Worm (Caenorhabditis elegans) whole organism, L2 larva: Measurements from ENCODE around the gene Y39D8A.1.

ENCODE experiments used
- C34F6.9 ChIP-seq: fragments of 150-350 bp; optimal IDR thresholded peaks from 2 replicates; lab custom pipeline; 2014; ENCODE audit warnings: missing biosample characterization, missing genetic modification characterization
- R02D3.7 ChIP-seq: fragments of 150-350 bp; optimal IDR thresholded peaks from 2 replicates; lab custom pipeline; 2014; ENCODE audit warnings: missing biosample characterization, missing genetic modification characterization
- Y55F3AM.14 ChIP-seq: fragments of 200-800 bp; sonication (Bioruptor generic); optimal IDR thresholded peaks from 2 replicates; lab custom pipeline; 2018; ENCODE audit warnings: mild to moderate bottlenecking, missing genetic modification characterization, missing compliant biosample characterization
- aly-2 ChIP-seq: fragments of 150-350 bp; optimal IDR thresholded peaks from 2 replicates; lab custom pipeline; 2014; ENCODE audit warnings: missing biosample characterization, missing genetic modification characterization
- ama-1 ChIP-seq: fragments of 150-350 bp; optimal IDR thresholded peaks from 2 replicates; lab custom pipeline; 2018; ENCODE audit warnings: inconsistent platforms
- ceh-16 ChIP-seq: fragments of 150-350 bp; optimal IDR thresholded peaks from 2 replicates; lab custom pipeline; 2014; ENCODE audit warnings: missing biosample characterization, missing genetic modification characterization
- fos-1 ChIP-seq: fragments of 150-350 bp; optimal IDR thresholded peaks from 2 replicates; lab custom pipeline; 2014; ENCODE audit warnings: missing biosample characterization, missing genetic modification characterization
- lin-11 ChIP-seq: fragments of 150-350 bp; sonication (generic microtip); optimal IDR thresholded peaks from 2 replicates; lab custom pipeline; 2014; ENCODE audit warnings: missing biosample characterization, missing genetic modification characterization, inconsistent platforms, mixed read lengths
- lsy-2 ChIP-seq, 2 experiments: fragments of 150-350 bp in 1 of 2; sonication (generic microtip) in 1 of 2; optimal IDR thresholded peaks; 2 replicates each; lab custom pipeline; 2014 to 2017; ENCODE audit warnings: missing biosample characterization in 2 of 2, missing genetic modification characterization in 2 of 2
- mdl-1 ChIP-seq, 2 experiments: fragments of 150-350 bp in 1 of 2; sonication (generic microtip) in 1 of 2; optimal IDR thresholded peaks; 2 replicates each; lab custom pipeline; 2017; ENCODE audit warnings: missing biosample characterization in 2 of 2, missing genetic modification characterization in 2 of 2
- nhr-10 ChIP-seq: sonication (generic microtip); optimal IDR thresholded peaks from 2 replicates; lab custom pipeline; 2017; ENCODE audit warnings: missing biosample characterization, missing genetic modification characterization
- nhr-129 ChIP-seq: fragments of 150-350 bp; optimal IDR thresholded peaks from 2 replicates; lab custom pipeline; 2014; ENCODE audit warnings: missing biosample characterization, missing genetic modification characterization
- nhr-21 ChIP-seq: fragments of 150-350 bp; optimal IDR thresholded peaks from 2 replicates; lab custom pipeline; 2014; ENCODE audit warnings: missing biosample characterization, missing genetic modification characterization
- nhr-25 ChIP-seq: fragments of 150-350 bp; sonication (generic microtip); optimal IDR thresholded peaks from 3 replicates; lab custom pipeline; 2014; ENCODE audit warnings: missing biosample characterization, missing genetic modification characterization
- nhr-6 ChIP-seq: fragments of 150-350 bp; optimal IDR thresholded peaks from 2 replicates; lab custom pipeline; 2014; ENCODE audit warnings: missing biosample characterization, missing genetic modification characterization
- nhr-77 ChIP-seq: fragments of 150-350 bp; optimal IDR thresholded peaks from 2 replicates; lab custom pipeline; 2014; ENCODE audit warnings: missing biosample characterization, missing genetic modification characterization
- sem-4 ChIP-seq: fragments of 150-350 bp; optimal IDR thresholded peaks from 2 replicates; lab custom pipeline; 2014; ENCODE audit warnings: missing biosample characterization, missing genetic modification reagents, missing genetic modification characterization
- sma-9 ChIP-seq, 2 experiments: fragments of 150-350 bp in 1 of 2; sonication (generic microtip) in 1 of 2; optimal IDR thresholded peaks; 2 replicates each; lab custom pipeline; 2014 to 2016; ENCODE audit warnings: missing genetic modification characterization in 2 of 2, mild to moderate bottlenecking in 1 of 2, missing biosample characterization in 1 of 2, missing compliant biosample characterization in 1 of 2, missing genetic modification reagents in 1 of 2, moderate library complexity in 1 of 2
- snpc-4 ChIP-seq: fragments of 150-350 bp; optimal IDR thresholded peaks from 2 replicates; lab custom pipeline; 2014; ENCODE audit warnings: missing biosample characterization, missing genetic modification characterization
- unc-39 ChIP-seq: fragments of 150-350 bp; optimal IDR thresholded peaks from 2 replicates; lab custom pipeline; 2014; ENCODE audit warnings: missing biosample characterization, missing genetic modification characterization
- unc-55 ChIP-seq: fragments of 150-350 bp; sonication (generic microtip); optimal IDR thresholded peaks from 3 replicates; lab custom pipeline; 2014; ENCODE audit warnings: missing biosample characterization, missing genetic modification reagents, missing genetic modification characterization
- zag-1 ChIP-seq: fragments of 150-350 bp; optimal IDR thresholded peaks from 2 replicates; lab custom pipeline; 2014; ENCODE audit warnings: missing biosample characterization, missing genetic modification characterization
- ztf-1 ChIP-seq: fragments of 200-800 bp; sonication (Bioruptor generic); conservative IDR thresholded peaks from 2 replicates; pipeline ENCODE4 v1.3.6; 2022; ENCODE audit warnings: missing genetic modification characterization, missing compliant biosample characterization
- ztf-11 ChIP-seq: sonication (generic microtip); optimal IDR thresholded peaks from 2 replicates; lab custom pipeline; 2017; ENCODE audit warnings: missing biosample characterization, missing genetic modification characterization
- ztf-4 ChIP-seq: fragments of 150-350 bp; optimal IDR thresholded peaks from 2 replicates; lab custom pipeline; 2014; ENCODE audit warnings: missing biosample characterization, missing genetic modification characterization

Y39D8A.1 gene

DNA sequence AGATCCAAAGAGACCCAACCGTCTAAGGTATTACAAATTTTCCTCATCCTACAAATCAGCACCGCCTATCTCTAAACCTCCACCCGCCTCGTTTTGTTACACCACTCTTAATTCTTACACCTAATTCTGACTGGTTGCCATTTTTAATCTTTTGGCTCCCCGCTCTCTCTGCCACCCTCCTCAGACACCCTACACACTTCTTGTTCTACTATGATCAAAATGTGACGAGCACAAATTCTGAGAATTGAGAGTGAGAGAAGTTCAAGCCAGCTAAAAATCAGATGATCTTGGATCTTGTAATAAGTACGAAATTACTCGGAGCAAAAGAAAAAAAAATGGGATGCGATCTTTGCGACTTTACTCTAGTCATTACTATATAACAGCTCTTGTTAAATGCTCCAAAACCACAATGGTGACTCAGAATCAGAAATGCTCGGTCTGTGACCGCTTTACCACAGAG lies 14.3 kb upstream of the Y39D8A.1 start, which contains the start of gene nhr-252:
TSS of gene nhr-252 (plus strand) at position 410 of the 460 bp plus-strand sequence.
- no peak for TF ChIP-seq ztf-11 (tag; lab: Kevin White, UChicago)
- TF ChIP-seq sma-9 (GFP tag; optimal IDR thresholded peaks at IDR 0.05; lab: Kevin White, UChicago), result peak; percentile 35
- no peak for TF ChIP-seq sma-9 (tag; optimal IDR thresholded peaks at IDR 0.05; lab: Kevin White, UChicago)

DNA sequence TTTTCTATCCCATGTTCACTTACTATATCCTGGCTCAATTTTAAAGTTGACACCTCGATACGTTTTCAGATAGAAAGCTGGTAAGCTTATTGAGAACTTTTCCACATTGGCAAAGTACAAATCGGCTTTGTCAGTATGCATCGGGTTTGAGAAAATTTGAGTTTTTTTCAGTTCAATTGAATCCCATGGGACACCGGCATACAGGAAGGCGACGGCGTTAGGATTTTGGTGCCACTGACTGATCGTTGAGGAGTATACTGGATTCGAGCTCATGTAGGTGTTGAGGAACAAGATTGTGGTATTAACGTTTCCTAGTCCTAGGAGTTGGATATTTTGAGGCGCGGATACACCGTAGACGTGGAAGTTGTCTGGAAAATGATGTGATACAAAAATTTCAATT lies 5.7 kb upstream of the Y39D8A.1 start:
- no peak for TF ChIP-seq mdl-1 (tag; optimal IDR thresholded peaks at IDR 0.05; lab: Kevin White, UChicago)
- TF ChIP-seq lin-11 (tag; lab: Kevin White, UChicago), result no peak
- no peak for TF ChIP-seq nhr-21 (tag; lab: Kevin White, UChicago)

DNA sequence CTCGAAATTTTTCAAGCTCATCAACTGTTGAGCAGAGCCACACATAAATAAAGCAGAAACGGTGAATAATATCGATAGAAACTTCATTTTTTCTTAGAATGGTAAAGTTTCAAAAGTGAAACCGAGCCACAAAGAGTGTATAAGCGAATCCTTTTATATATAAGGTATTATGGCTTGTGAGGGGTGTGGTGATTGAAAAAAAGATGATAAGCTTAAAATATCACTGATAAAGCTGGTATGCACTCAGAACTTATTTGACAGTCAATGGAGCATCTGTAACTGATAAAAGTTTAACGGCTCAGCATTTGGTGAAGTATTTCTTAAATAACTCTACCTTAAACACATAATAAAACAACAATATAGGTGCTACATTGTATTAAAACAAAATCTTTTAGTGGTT lies 3.9 kb upstream of the Y39D8A.1 start, which contains the start of gene dod-19:
TSS of gene dod-19 (minus strand) at position 130 of the 400 bp plus-strand sequence.
- TF ChIP-seq fos-1 (tag; lab: Kevin White, UChicago) (peak; percentile 69), zag-1 (no peak), sma-9 (GFP tag; optimal IDR thresholded peaks at IDR 0.05; lab: Kevin White, UChicago) (peak; percentile 46), sma-9 (tag; optimal IDR thresholded peaks at IDR 0.05; lab: Kevin White, UChicago) (no peak)
- TF ChIP-seq, all 48 proteins: peak for 2

DNA sequence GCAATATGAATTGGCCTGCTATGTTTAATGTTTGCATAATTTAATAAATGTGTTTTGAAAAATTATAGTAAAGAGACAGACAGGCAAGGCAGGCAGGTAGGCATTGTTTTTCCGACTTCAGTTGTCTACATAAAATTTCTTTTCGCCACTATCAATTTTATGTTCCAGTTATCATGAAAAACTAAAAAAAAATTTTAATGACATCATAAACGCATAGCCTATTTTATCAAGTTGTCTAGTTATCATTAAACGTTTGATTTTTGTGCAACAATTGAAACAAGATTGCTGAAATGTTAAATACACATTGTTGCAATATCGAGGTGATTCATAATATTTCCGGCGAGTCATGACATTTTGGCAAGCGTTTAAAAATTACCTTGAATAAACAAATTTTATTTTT lies 3.5 kb upstream of the Y39D8A.1 start:
- TF ChIP-seq aly-2 (tag; lab: Kevin White, UChicago), result no peak
- peak; percentile 79 for TF ChIP-seq fos-1 (tag; lab: Kevin White, UChicago)

DNA sequence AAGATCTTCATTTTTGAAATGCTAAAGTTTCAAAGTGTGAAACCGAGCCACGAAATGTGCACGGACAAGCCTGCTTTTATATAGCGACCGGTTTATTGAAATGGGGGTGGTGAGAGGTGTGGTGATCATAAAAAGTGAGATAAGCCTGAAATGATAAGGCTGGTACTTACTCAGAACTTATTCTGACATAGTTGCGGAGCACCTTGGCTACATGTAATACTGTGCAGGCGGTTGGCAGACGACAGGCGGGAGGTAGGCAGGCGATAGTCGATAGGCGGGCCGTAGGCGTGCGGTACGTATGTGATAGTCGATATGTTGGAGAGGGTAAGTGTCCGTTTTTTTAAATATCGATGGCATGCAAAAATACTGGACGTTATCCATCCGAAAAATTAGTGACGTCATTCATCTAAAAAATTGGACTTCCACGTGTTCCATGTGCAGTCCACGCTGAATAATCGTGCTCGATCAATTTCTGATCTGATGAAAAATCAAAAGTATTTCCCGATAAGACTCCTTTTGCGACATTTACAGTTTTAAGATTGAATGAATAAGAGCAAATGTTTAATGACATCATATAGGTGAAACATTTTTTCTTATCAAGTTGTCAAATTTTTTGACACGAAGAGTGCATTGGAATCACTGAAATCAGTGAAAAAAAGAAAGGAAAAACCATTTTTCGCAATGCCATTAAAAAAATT lies 727 bp upstream of the Y39D8A.1 start, which contains the start of gene irg-8:
TSS of gene irg-8 (minus strand) at position 51 of the 698 bp plus-strand sequence.
- TF ChIP-seq unc-55 (GFP tag; lab: Kevin White, UChicago), result no peak
- peak; percentile 54 for TF ChIP-seq fos-1 (tag; lab: Kevin White, UChicago)
- no peak for TF ChIP-seq unc-39 (tag; lab: Kevin White, UChicago)
- TF ChIP-seq sma-9 (GFP tag; optimal IDR thresholded peaks at IDR 0.05; lab: Kevin White, UChicago), result peak; percentile 31
- TF ChIP-seq sma-9 (tag; optimal IDR thresholded peaks at IDR 0.05; lab: Kevin White, UChicago), result no peak
- no peak for TF ChIP-seq ztf-1
- TF ChIP-seq C34F6.9 (tag; lab: Kevin White, UChicago), result no peak
- TF ChIP-seq ama-1 (lab: Kevin White, UChicago), result no peak

DNA sequence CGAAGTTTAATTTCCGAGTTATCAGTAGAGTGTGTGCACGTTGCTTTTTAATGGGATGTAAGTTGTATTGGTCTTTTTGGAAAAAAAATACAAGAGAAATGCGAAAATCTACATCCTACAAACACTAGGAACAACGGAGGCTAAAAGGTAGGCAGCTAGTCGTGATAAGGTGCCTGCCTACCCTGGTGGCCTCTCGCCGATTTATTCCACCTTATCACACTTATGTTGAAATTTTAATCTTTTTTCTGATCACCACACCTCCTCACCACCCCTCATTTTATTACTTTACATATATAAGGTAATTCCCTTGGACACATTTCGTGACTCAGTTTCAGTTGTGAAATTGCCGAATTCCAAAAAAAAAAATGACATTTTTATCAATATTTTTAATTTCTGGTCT lies 3.6 kb downstream of the Y39D8A.1 start, which contains the start of gene dod-20:
TSS of gene dod-20 (plus strand) at position 301 of the 400 bp plus-strand sequence.
- peak; percentile 17 for TF ChIP-seq fos-1 (tag; lab: Kevin White, UChicago)
- TF ChIP-seq nhr-77 (tag; lab: Kevin White, UChicago), result no peak
- no peak for TF ChIP-seq nhr-25 (tag; lab: Kevin White, UChicago)
- no peak for TF ChIP-seq lsy-2 (tag; optimal IDR thresholded peaks at IDR 0.05; lab: Kevin White, UChicago)
- TF ChIP-seq, all 48 proteins: peak for 1

DNA sequence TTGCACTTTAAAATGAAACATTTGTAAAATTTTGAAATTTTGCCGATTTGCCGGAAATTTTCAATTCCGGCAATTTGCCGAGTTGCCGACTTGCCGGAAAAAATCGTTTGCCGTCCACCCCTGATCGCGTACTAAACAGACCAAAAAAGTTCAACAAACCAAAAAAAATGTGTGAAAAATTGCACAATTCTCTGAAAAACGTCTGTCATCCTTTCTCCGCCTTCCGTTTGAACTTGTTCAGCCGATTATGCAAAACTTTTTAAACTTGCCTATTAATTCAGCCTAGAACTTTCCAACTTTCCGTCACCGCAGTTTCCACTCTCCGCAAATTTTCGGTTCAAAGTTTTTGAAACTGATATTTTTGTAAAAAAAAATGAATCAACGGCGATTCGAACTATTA lies 5.6 kb downstream of the Y39D8A.1 start, which contains the start of gene B0554.5:
TSS of gene B0554.5 (plus strand) at position 301 of the 400 bp plus-strand sequence.
- TF ChIP-seq ceh-16 (tag; lab: Kevin White, UChicago), result no peak
- no peak for TF ChIP-seq nhr-25 (tag; lab: Kevin White, UChicago)
- no peak for TF ChIP-seq zag-1
- TF ChIP-seq nhr-6, result no peak

DNA sequence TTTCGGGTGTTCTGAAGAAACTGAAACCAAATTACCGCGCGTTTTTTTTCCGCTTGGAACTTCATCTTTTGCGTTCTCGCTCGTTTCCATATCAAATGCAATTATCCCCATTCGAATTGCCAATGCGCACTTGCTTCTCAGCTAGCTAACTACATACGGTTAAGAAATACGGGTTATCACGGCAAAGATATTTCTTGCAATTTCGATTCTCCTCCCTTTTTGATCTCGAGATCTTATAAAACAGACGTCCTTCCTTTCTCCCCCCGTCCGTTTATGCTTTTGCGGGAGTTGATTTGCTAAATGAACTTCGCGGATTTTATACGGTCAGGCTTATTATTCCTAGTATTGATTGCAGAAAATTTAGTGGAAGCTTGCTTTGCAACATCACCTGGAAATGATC lies 10.3 kb downstream of the Y39D8A.1 start, which contains the start of gene B0554.4:
TSS of gene B0554.4 (plus strand) at position 301 of the 400 bp plus-strand sequence.
- TF ChIP-seq ztf-4, result no peak

DNA sequence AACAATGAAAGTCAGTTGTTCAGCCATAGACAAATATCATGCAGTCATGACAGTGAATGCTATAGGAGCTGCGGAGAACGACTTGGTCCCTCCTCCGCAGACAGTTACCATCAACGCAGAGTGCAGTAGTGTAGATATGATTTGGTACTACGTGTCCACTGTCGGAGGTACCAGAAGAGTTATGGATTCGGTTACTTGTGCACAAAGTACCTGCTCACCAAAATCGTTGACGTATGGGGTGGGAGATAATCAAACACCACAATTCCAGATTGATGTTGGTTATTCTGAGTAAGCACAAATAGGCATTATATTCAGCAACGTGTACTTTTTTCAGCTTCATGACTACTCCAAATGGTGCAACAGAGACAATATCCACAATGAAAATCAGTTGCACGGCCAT lies 14.5 kb downstream of the Y39D8A.1 start:
- TF ChIP-seq lin-11 (tag; lab: Kevin White, UChicago) (no peak), unc-39 (tag; lab: Kevin White, UChicago) (no peak), Y55F3AM.14 (GFP tag; lab: Kevin White, UChicago) (no peak), nhr-25 (tag; lab: Kevin White, UChicago) (no peak), C34F6.9 (tag; lab: Kevin White, UChicago) (no peak), snpc-4 (tag; lab: Kevin White, UChicago) (no peak), nhr-129 (no peak), aly-2 (tag; lab: Kevin White, UChicago) (no peak), R02D3.7 (tag; lab: Kevin White, UChicago) (no peak), fos-1 (tag; lab: Kevin White, UChicago) (no peak), ama-1 (lab: Kevin White, UChicago) (no peak), nhr-10 (tag; lab: Kevin White, UChicago) (no peak), sma-9 (GFP tag; optimal IDR thresholded peaks at IDR 0.05; lab: Kevin White, UChicago) (no peak), sma-9 (tag; optimal IDR thresholded peaks at IDR 0.05; lab: Kevin White, UChicago) (no peak), sem-4 (tag; lab: Kevin White, UChicago) (no peak)
